Fruit fly (Drosophila melanogaster) whole organism, embryonic: ENCODE data around the gene dmGlut.

Experiments used
- Asciz ChIP-seq: fragments of 200-800 bp; sonication (Bioruptor generic); optimal IDR thresholded peaks from 2 replicates; lab custom pipeline; 2017; ENCODE audit warnings: missing biosample characterization, mild to moderate bottlenecking, missing genetic modification characterization, missing genetic modification reagents
- B-H1 ChIP-seq: fragments of 200-800 bp; sonication (Bioruptor generic); IDR thresholded peaks from 3 replicates; pipeline ENCODE4 v1.3.6; 2022; ENCODE audit warnings: missing biosample characterization, missing genetic modification characterization
- CG10274 ChIP-seq: fragments of 200-800 bp; sonication (Bioruptor generic); optimal IDR thresholded peaks from 3 replicates; lab custom pipeline; 2017; ENCODE audit warnings: missing biosample characterization, mild to moderate bottlenecking, missing genetic modification characterization
- CG10366 ChIP-seq: fragments of 200-800 bp; sonication (Bioruptor generic); IDR thresholded peaks from 2 replicates; pipeline ENCODE4 v1.3.6; 2022; ENCODE audit warnings: missing biosample characterization, missing genetic modification characterization
- CG10654 ChIP-seq: fragments of 200-800 bp; sonication (Bioruptor generic); optimal IDR thresholded peaks from 2 replicates; lab custom pipeline; 2016; ENCODE audit warnings: missing biosample characterization, missing genetic modification characterization
- CG11456 ChIP-seq: fragments of 200-800 bp; sonication (Bioruptor generic); IDR thresholded peaks from 3 replicates; pipeline ENCODE4 v1.3.6; 2022; ENCODE audit warnings: missing biosample characterization, missing genetic modification characterization
- CG14965 ChIP-seq: fragments of 200-800 bp; sonication (Bioruptor generic); optimal IDR thresholded peaks from 2 replicates; lab custom pipeline; 2016; ENCODE audit warnings: missing biosample characterization, missing genetic modification characterization, borderline replicate concordance
- CG17568 ChIP-seq: fragments of 200-800 bp; sonication (Bioruptor generic); optimal IDR thresholded peaks from 2 replicates; lab custom pipeline; 2018; ENCODE audit warnings: missing biosample characterization, mild to moderate bottlenecking, missing genetic modification characterization, moderate library complexity
- CG2678 ChIP-seq: fragments of 200-800 bp; sonication (Bioruptor generic); optimal IDR thresholded peaks from 3 replicates; lab custom pipeline; 2019; ENCODE audit warnings: missing biosample characterization, mild to moderate bottlenecking, missing genetic modification characterization, moderate library complexity
- CG32772 ChIP-seq: fragments of 200-800 bp; sonication (Bioruptor generic); IDR thresholded peaks from 2 replicates; pipeline ENCODE4 v1.3.6; 2022; ENCODE audit warnings: missing biosample characterization, missing genetic modification characterization
- CG34224 ChIP-seq: fragments of 200-800 bp; sonication (Bioruptor generic); IDR thresholded peaks from 3 replicates; pipeline ENCODE4 v1.3.6; 2022; ENCODE audit warnings: missing biosample characterization, missing genetic modification characterization; ENCODE audit not compliant: partially characterized antibody
- CG34376 ChIP-seq: fragments of 200-800 bp; sonication (Bioruptor generic); optimal IDR thresholded peaks from 2 replicates; lab custom pipeline; 2018; ENCODE audit warnings: missing biosample characterization, mild to moderate bottlenecking, missing genetic modification characterization
- CG3847 ChIP-seq: fragments of 200-800 bp; sonication (Bioruptor generic); IDR thresholded peaks from 2 replicates; pipeline ENCODE4 v1.3.6; 2022; ENCODE audit warnings: missing biosample characterization, missing genetic modification characterization
- CG4282 ChIP-seq: fragments of 200-800 bp; sonication (Bioruptor generic); optimal IDR thresholded peaks from 2 replicates; lab custom pipeline; 2016; ENCODE audit warnings: missing biosample characterization, missing genetic modification characterization
- CG4820 ChIP-seq: fragments of 200-800 bp; sonication (Bioruptor generic); optimal IDR thresholded peaks from 3 replicates; lab custom pipeline; 2016; ENCODE audit warnings: missing biosample characterization, missing genetic modification characterization
- CG5953 ChIP-seq: fragments of 200-800 bp; sonication (Bioruptor generic); IDR thresholded peaks from 2 replicates; pipeline ENCODE4 v1.3.6; 2022; ENCODE audit warnings: missing biosample characterization, missing genetic modification characterization
- CG6689 ChIP-seq: fragments of 200-800 bp; sonication (Bioruptor generic); IDR thresholded peaks from 2 replicates; pipeline ENCODE4 v1.3.6; 2022; ENCODE audit warnings: missing biosample characterization, missing genetic modification characterization
- CG8765 ChIP-seq: fragments of 200-800 bp; sonication (Bioruptor generic); IDR thresholded peaks from 2 replicates; pipeline ENCODE4 v1.3.6; 2022; ENCODE audit warnings: missing biosample characterization, missing genetic modification characterization
- CG9437 ChIP-seq: fragments of 200-800 bp; sonication (Bioruptor generic); optimal IDR thresholded peaks from 2 replicates; lab custom pipeline; 2018; ENCODE audit warnings: missing biosample characterization, mild to moderate bottlenecking, missing genetic modification characterization
- CG9727 ChIP-seq: fragments of 200-800 bp; sonication (Bioruptor generic); optimal IDR thresholded peaks from 3 replicates; lab custom pipeline; 2017; ENCODE audit warnings: missing biosample characterization, mild to moderate bottlenecking, missing genetic modification characterization
- CrebB ChIP-seq: fragments of 200-800 bp; sonication (Bioruptor generic); optimal IDR thresholded peaks from 3 replicates; lab custom pipeline; 2018; ENCODE audit warnings: missing biosample characterization, mild to moderate bottlenecking, missing genetic modification characterization
- D19A ChIP-seq: fragments of 200-800 bp; optimal IDR thresholded peaks from 3 replicates; lab custom pipeline; 2019; ENCODE audit warnings: missing biosample characterization, mild to moderate bottlenecking, missing genetic modification characterization, moderate library complexity
- Dbx ChIP-seq: fragments of 200-800 bp; sonication (Bioruptor generic); IDR thresholded peaks from 3 replicates; pipeline ENCODE4 v1.3.6; 2022; ENCODE audit warnings: missing biosample characterization, missing genetic modification characterization
- Dfd ChIP-seq, 2 experiments: fragments of >200 bp; optimal IDR thresholded peaks; 2 replicates each; lab custom pipeline; 2017; ENCODE audit warnings: missing biosample characterization in 2 of 2, missing genetic modification characterization in 2 of 2
- E2f2 ChIP-seq: fragments of 200-800 bp; sonication (Bioruptor generic); IDR thresholded peaks from 2 replicates; pipeline ENCODE4 v1.3.6; 2022; ENCODE audit warnings: missing biosample characterization, missing genetic modification characterization
- HLH54F ChIP-seq: fragments of 200-800 bp; sonication (Bioruptor generic); optimal IDR thresholded peaks from 3 replicates; lab custom pipeline; 2016; ENCODE audit warnings: missing biosample characterization, missing genetic modification characterization
- Lhr ChIP-seq: fragments of 200-800 bp; sonication (Bioruptor generic); optimal IDR thresholded peaks from 3 replicates; lab custom pipeline; 2017; ENCODE audit warnings: mild to moderate bottlenecking, missing biosample characterization, missing genetic modification reagents, missing genetic modification characterization
- Max ChIP-seq: fragments of 200-800 bp; sonication (Bioruptor generic); optimal IDR thresholded peaks from 2 replicates; lab custom pipeline; 2016; ENCODE audit warnings: missing biosample characterization, mild to moderate bottlenecking, missing genetic modification characterization
- Nf-YC ChIP-seq: fragments of 200-800 bp; optimal IDR thresholded peaks from 3 replicates; lab custom pipeline; 2019; ENCODE audit warnings: missing biosample characterization, mild to moderate bottlenecking, missing genetic modification characterization, moderate library complexity
- Rfx ChIP-seq: fragments of 200-800 bp; sonication (Bioruptor generic); IDR thresholded peaks from 2 replicates; pipeline ENCODE4 v1.3.6; 2022; ENCODE audit warnings: missing biosample characterization, missing genetic modification characterization
- abd-A ChIP-seq: fragments of 200-800 bp; sonication (Bioruptor generic); optimal IDR thresholded peaks from 3 replicates; lab custom pipeline; 2019; ENCODE audit warnings: missing biosample characterization, mild to moderate bottlenecking, missing genetic modification characterization, moderate library complexity
- az2 ChIP-seq: fragments of 200-800 bp; sonication (Bioruptor generic); optimal IDR thresholded peaks from 3 replicates; lab custom pipeline; 2016; ENCODE audit warnings: missing biosample characterization, missing genetic modification characterization
- ems ChIP-seq: fragments of 200-800 bp; sonication (Bioruptor generic); optimal IDR thresholded peaks from 3 replicates; lab custom pipeline; 2016; ENCODE audit warnings: missing biosample characterization, missing genetic modification characterization
- en ChIP-seq: fragments of 200-800 bp; sonication (Bioruptor generic); optimal IDR thresholded peaks from 2 replicates; lab custom pipeline; 2016; ENCODE audit warnings: missing biosample characterization, missing genetic modification characterization
- eve ChIP-seq, 2 experiments: fragments of >200 bp; optimal IDR thresholded peaks; 2 replicates each; lab custom pipeline; 2017; ENCODE audit warnings: missing biosample characterization in 2 of 2, missing genetic modification characterization in 2 of 2
- fd3F ChIP-seq: fragments of 200-800 bp; sonication (Bioruptor generic); optimal IDR thresholded peaks from 2 replicates; lab custom pipeline; 2018; ENCODE audit warnings: missing biosample characterization, mild to moderate bottlenecking, missing genetic modification characterization, moderate library complexity
- grn ChIP-seq: fragments of 200-800 bp; sonication (Bioruptor generic); optimal IDR thresholded peaks from 3 replicates; lab custom pipeline; 2017; ENCODE audit warnings: missing biosample characterization, missing genetic modification characterization
- gt ChIP-seq: fragments of 200-800 bp; sonication (Bioruptor generic); IDR thresholded peaks from 2 replicates; pipeline ENCODE4 v1.3.6; 2022; ENCODE audit warnings: missing biosample characterization, missing genetic modification characterization
- kah ChIP-seq: fragments of 200-800 bp; sonication (Bioruptor generic); optimal IDR thresholded peaks from 2 replicates; lab custom pipeline; 2018; ENCODE audit warnings: missing biosample characterization, mild to moderate bottlenecking, missing genetic modification characterization
- kni ChIP-seq: fragments of 200-800 bp; sonication (Bioruptor generic); optimal IDR thresholded peaks from 3 replicates; lab custom pipeline; 2017; ENCODE audit warnings: mild to moderate bottlenecking, missing biosample characterization, missing genetic modification reagents, missing genetic modification characterization
- lbe ChIP-seq: fragments of 200-800 bp; sonication (Bioruptor generic); optimal IDR thresholded peaks from 2 replicates; lab custom pipeline; 2016; ENCODE audit warnings: missing biosample characterization, mild to moderate bottlenecking, missing genetic modification characterization
- mam ChIP-seq: fragments of 200-800 bp; sonication (Bioruptor generic); optimal IDR thresholded peaks from 3 replicates; lab custom pipeline; 2016; ENCODE audit warnings: missing biosample characterization, missing genetic modification characterization
- pb ChIP-seq: fragments of 200-800 bp; sonication (Bioruptor generic); optimal IDR thresholded peaks from 3 replicates; lab custom pipeline; 2016; ENCODE audit warnings: missing biosample characterization, missing genetic modification characterization
- pita ChIP-seq: fragments of 200-800 bp; sonication (Bioruptor generic); optimal IDR thresholded peaks from 2 replicates; lab custom pipeline; 2017; ENCODE audit warnings: missing biosample characterization, mild to moderate bottlenecking, missing genetic modification characterization
- pros ChIP-seq: fragments of 200-800 bp; sonication (Bioruptor generic); optimal IDR thresholded peaks from 3 replicates; lab custom pipeline; 2019; ENCODE audit warnings: missing biosample characterization, mild to moderate bottlenecking, missing genetic modification characterization, moderate library complexity
- schlank ChIP-seq: fragments of 200-800 bp; sonication (Bioruptor generic); optimal IDR thresholded peaks from 2 replicates; lab custom pipeline; 2018; ENCODE audit warnings: missing biosample characterization, mild to moderate bottlenecking, missing genetic modification characterization
- sens-2 ChIP-seq: fragments of 200-800 bp; sonication (Bioruptor generic); IDR thresholded peaks from 2 replicates; pipeline ENCODE4 v1.3.6; 2022; ENCODE audit warnings: missing biosample characterization, missing genetic modification characterization
- sisA ChIP-seq: fragments of 200-800 bp; sonication (Bioruptor generic); IDR thresholded peaks from 2 replicates; pipeline ENCODE4 v1.3.6; 2022; ENCODE audit warnings: missing biosample characterization, missing genetic modification characterization
- tgo ChIP-seq: fragments of 200-800 bp; sonication (Bioruptor generic); IDR thresholded peaks from 3 replicates; pipeline ENCODE4 v1.3.6; 2022; ENCODE audit warnings: missing biosample characterization, missing genetic modification characterization
- tin ChIP-seq: fragments of 200-800 bp; sonication (Bioruptor generic); optimal IDR thresholded peaks from 3 replicates; lab custom pipeline; 2016; ENCODE audit warnings: missing biosample characterization, missing genetic modification characterization

Gene dmGlut

dm6 chr2L:12006397-12007330 is 20.6 kb upstream of the dmGlut start (continued):
- TF ChIP-seq mam (GFP tag; lab: Kevin White, UChicago) = peak; percentile 69
- no peak for TF ChIP-seq kni (GFP tag; lab: Kevin White, UChicago)
- no peak for TF ChIP-seq CG34224 (GFP tag; lab: Robert Waterston, UW)
- no peak for TF ChIP-seq eve (GFP tag; optimal IDR thresholded peaks at IDR 0.05; lab: Kevin White, UChicago)
- TF ChIP-seq grn (GFP tag; lab: Kevin White, UChicago) = no peak
- TF ChIP-seq CG10274 = peak; percentile 95
- no peak for TF ChIP-seq E2f2
- TF ChIP-seq CrebB (tag; lab: Kevin White, UChicago) = peak; percentile 51
- peak; percentile 42 for TF ChIP-seq kah (GFP tag; lab: Kevin White, UChicago)
- TF ChIP-seq CG6689 (GFP tag; lab: Robert Waterston, UW) = no peak
- TF ChIP-seq en (GFP tag; lab: Kevin White, UChicago) = peak; percentile 51
- no peak for TF ChIP-seq Dbx (GFP tag; lab: Robert Waterston, UW)
- TF ChIP-seq CG9437 (GFP tag; lab: Kevin White, UChicago) = peak; percentile 95
- peak; percentile 12 for TF ChIP-seq CG14965 (GFP tag; lab: Kevin White, UChicago)
- TF ChIP-seq Rfx (GFP tag; lab: Robert Waterston, UW) = no peak
- TF ChIP-seq CG10366 = no peak
- TF ChIP-seq Nf-YC = peak; percentile 87
- TF ChIP-seq schlank = peak; percentile 6
- no peak for TF ChIP-seq Dfd (GFP tag; optimal IDR thresholded peaks at IDR 0.05; lab: Kevin White, UChicago)
- no peak for TF ChIP-seq B-H1 (GFP tag; lab: Robert Waterston, UW)
- TF ChIP-seq pros (GFP tag; lab: Kevin White, UChicago) = no peak
- TF ChIP-seq HLH54F = peak; percentile 46
- TF ChIP-seq CG17568 (GFP tag; lab: Kevin White, UChicago) = peak; percentile 80
- peak; percentile 73 for TF ChIP-seq ems (GFP tag; lab: Kevin White, UChicago)
- peak; percentile 73 for TF ChIP-seq lbe (GFP tag; lab: Kevin White, UChicago)
- TF ChIP-seq CG34376 = no peak
- peak; percentile 92 for TF ChIP-seq fd3F (GFP tag; lab: Kevin White, UChicago)
- peak; percentile 99 for TF ChIP-seq CG2678
- TF ChIP-seq Asciz = peak; percentile 93
- TF ChIP-seq az2 (GFP tag; lab: Kevin White, UChicago) = peak; percentile 91
- peak; percentile 91 for TF ChIP-seq CG4820 (GFP tag; lab: Kevin White, UChicago)
- TF ChIP-seq D19A (tag; lab: Kevin White, UChicago) = peak; percentile 100
- TF ChIP-seq abd-A = no peak
- TF ChIP-seq CG32772 (GFP tag; lab: Robert Waterston, UW) = no peak
- peak; percentile 88 for TF ChIP-seq CG10654
- peak; percentile 87 for TF ChIP-seq tin (GFP tag; lab: Kevin White, UChicago)
- TF ChIP-seq Lhr (GFP tag; lab: Kevin White, UChicago) = no peak
- TF ChIP-seq sisA = no peak
- no peak for TF ChIP-seq tgo (GFP tag; lab: Robert Waterston, UW)
- TF ChIP-seq CG4282 = no peak
- TF ChIP-seq gt (GFP tag; lab: Robert Waterston, UW) = no peak
- no peak for TF ChIP-seq CG5953
- TF ChIP-seq pita (GFP tag; lab: Kevin White, UChicago) = no peak
- no peak for TF ChIP-seq CG8765 (GFP tag; lab: Robert Waterston, UW)
- TF ChIP-seq sens-2 (GFP tag; lab: Robert Waterston, UW) = no peak
- TF ChIP-seq CG9727 (GFP tag; lab: Kevin White, UChicago) = peak; percentile 100
- no peak for TF ChIP-seq CG11456 (GFP tag; lab: Robert Waterston, UW)
- TF ChIP-seq pb (GFP tag; lab: Kevin White, UChicago) = peak; percentile 26
- TF ChIP-seq CG3847 = no peak
- TF ChIP-seq Max (GFP tag; lab: Kevin White, UChicago) = peak; percentile 90
